Worm (Caenorhabditis elegans): ENCODE data around the gene wht-4.

wht-4 gene

ce11 chrII:3278634-3279033 lies at the start of gene wht-4:
Gene wht-4, plus strand, starts transcription at chrII:3278934.
- no peak for TF ChIP-seq unc-62 (GFP tag; optimal IDR thresholded peaks at IDR 0.05)

- TF ChIP-seq unc-62 (GFP tag; optimal IDR thresholded peaks at IDR 0.05): no peak
Observed at ce11 chrII:3230422-3230821, 48.3 kb upstream of the wht-4 start, which contains the start of gene srh-297. Gene srh-297, minus strand, starts transcription at chrII:3230522.

ce11 chrII:3234725-3235124 lies 44.0 kb upstream of the wht-4 start, which contains the start of gene C17F4.8:
Gene C17F4.8, minus strand, starts transcription at chrII:3234825.
- TF ChIP-seq unc-62 (GFP tag; optimal IDR thresholded peaks at IDR 0.05): no peak

- no peak for TF ChIP-seq unc-62 (GFP tag; optimal IDR thresholded peaks at IDR 0.05)
Observed at ce11 chrII:3237038-3237521, 41.7 kb upstream of the wht-4 start, which contains the start of the genes srz-67 and C17F4.11. Gene srz-67, minus strand, starts transcription at chrII:3237138. Gene C17F4.11, plus strand, starts transcription at chrII:3237471.

- TF ChIP-seq unc-62 (GFP tag; optimal IDR thresholded peaks at IDR 0.05): no peak
Observed at ce11 chrII:3240207-3240606, 38.5 kb upstream of the wht-4 start, which contains the start of gene C17F4.3. Gene C17F4.3, plus strand, starts transcription at chrII:3240507.

- no peak for TF ChIP-seq unc-62 (GFP tag; optimal IDR thresholded peaks at IDR 0.05)
Observed at ce11 chrII:3241842-3242241, 36.9 kb upstream of the wht-4 start.

DNA sequence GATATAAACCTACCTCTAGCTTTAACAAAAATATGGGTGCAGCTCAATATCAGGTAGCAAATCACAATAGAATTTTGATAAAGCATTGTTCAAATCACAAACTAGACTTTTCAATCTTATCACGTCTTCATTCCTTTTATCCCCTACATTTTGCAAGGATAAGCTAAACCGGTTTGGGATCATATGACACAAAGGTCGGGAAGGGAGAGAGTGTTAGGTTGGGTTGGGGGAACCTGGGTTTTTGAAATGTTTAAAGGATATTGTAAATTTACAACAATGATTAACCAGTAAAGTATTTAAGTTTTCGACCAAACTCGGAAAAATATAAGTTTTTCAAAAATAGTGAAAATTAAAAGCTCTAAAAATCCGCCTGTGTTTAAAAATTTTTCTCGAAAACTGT lies 34.7 kb upstream of the wht-4 start, which contains the start of gene C17F4.12:
Gene C17F4.12, minus strand, starts transcription at position 101 of the 400 bp plus-strand sequence.
- no peak for TF ChIP-seq unc-62 (GFP tag; optimal IDR thresholded peaks at IDR 0.05)

DNA sequence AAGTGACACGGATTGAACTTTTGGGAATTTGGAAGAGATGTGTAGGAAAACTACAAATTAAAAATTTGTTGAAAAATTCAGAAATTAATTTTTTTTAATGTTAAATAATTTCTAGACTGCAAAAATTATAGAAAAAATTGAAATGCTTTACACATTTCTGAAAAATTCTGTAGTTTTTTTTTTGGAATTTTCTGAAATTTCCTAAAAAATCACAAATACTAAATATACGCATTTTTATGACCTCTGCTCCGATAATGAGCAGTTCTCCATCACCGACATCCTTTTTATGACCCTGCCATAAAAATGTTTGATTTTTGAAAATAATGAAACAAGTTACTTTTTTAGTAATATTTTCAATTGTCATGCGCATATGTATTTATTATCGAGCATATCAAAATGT lies 34.0 kb upstream of the wht-4 start:
- no peak for TF ChIP-seq unc-62 (GFP tag; optimal IDR thresholded peaks at IDR 0.05)

ce11 chrII:3245836-3246235 lies 32.9 kb upstream of the wht-4 start, which contains the start of gene C17F4.7:
Gene C17F4.7, minus strand, starts transcription at chrII:3246015.
- no peak for TF ChIP-seq unc-62 (GFP tag; optimal IDR thresholded peaks at IDR 0.05)

DNA sequence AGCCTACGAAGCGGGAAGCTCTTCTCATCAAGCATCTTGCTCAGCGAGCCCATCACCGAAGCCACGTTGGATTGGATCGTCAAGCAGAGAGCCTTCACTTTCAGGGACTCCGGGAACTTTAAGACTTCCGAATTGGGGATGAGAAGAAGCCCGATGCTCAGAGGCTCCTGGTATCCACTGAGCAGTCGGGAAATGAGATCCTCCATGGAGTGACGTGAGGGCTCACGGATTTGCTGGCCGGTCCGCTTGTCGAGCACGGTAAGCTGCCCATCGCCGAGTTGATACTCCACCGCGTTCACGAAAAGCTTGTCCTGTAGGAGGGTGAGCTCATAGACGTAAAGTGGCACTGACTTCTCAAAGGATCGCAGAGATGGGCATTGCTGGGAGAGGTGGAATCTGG lies 31.2 kb upstream of the wht-4 start:
- no peak for TF ChIP-seq unc-62 (GFP tag; optimal IDR thresholded peaks at IDR 0.05)

ce11 chrII:3248043-3248718 lies 30.6 kb upstream of the wht-4 start, which contains the start of the genes fbxc-50 and C17F4.2:
Gene fbxc-50, minus strand, starts transcription at chrII:3248123.
Gene C17F4.2, plus strand, starts transcription at chrII:3248668.
- TF ChIP-seq unc-62 (GFP tag; optimal IDR thresholded peaks at IDR 0.05): no peak

DNA sequence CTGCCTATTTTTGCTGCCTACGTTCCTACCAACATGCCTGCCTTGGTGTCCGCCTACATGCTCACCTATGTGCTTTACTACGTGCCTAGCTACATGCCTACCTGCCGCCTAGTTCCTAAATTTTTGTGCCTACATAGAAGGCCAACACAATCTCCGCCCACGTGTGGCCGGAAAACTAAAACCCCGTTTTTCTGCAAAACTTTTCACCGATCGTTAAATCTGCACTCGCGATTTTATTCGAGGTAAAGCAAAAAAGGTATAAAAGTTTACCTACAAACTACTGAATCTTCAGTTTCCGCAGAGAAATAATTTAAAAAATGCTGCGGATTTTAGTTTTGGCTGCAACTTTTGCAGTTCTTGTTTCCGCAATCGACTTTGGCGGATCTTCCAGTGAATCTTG lies 29.3 kb upstream of the wht-4 start, which contains the start of gene clec-124:
Gene clec-124, plus strand, starts transcription at position 301 of the 400 bp plus-strand sequence.
- no peak for TF ChIP-seq unc-62 (GFP tag; optimal IDR thresholded peaks at IDR 0.05)

- no peak for TF ChIP-seq unc-62 (GFP tag; optimal IDR thresholded peaks at IDR 0.05)
Observed at ce11 chrII:3250195-3250594, 28.5 kb upstream of the wht-4 start.

ce11 chrII:3251782-3252181 lies 27.0 kb upstream of the wht-4 start:
- TF ChIP-seq unc-62 (GFP tag; optimal IDR thresholded peaks at IDR 0.05): no peak

DNA sequence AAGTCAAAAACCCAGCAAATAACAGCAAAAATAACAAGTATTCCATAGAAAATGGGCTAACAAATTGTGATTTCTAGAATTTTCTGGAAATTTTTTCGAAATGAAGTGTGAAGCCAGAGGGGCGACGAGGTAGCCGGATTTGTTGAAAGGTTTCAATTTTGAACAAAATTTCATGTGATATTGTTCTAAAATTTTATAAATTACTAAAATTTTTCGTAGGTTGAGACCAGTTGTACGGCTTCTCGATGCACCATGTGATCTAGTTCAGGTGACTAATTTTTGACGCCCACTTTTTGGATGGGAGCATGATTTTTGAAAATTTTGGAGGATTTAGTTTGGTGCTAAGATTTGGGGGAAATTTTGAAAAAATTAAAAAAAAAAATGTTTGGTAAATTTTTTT lies 19.5 kb upstream of the wht-4 start, which contains the start of gene gcy-19:
Gene gcy-19, minus strand, starts transcription at position 101 of the 400 bp plus-strand sequence.
- TF ChIP-seq unc-62 (GFP tag; optimal IDR thresholded peaks at IDR 0.05): no peak

- no peak for TF ChIP-seq unc-62 (GFP tag; optimal IDR thresholded peaks at IDR 0.05)
Observed at ce11 chrII:3262504-3262903, 16.2 kb upstream of the wht-4 start, which contains the start of gene F02E11.2. Gene F02E11.2, plus strand, starts transcription at chrII:3262804.

DNA sequence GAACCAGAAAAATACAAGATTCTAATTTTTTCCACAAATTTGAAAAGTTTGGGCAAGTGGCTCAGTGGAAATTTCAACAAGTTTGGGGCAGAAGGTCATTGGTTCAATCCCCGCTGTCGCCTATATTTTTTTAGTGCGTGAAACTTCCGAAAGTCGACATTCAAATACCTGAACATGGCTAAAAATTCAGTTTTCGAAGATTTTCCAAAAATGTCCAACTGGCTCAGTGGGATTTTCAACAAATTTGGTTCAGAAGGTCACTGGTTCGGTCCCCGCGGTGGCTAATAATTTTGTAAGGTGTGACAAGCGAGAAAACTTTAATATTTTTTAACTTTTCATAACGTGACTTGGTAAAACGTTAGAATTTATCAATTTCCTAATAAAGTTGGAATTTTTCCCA lies 14.0 kb upstream of the wht-4 start:
- TF ChIP-seq unc-62 (GFP tag; optimal IDR thresholded peaks at IDR 0.05): no peak

All from whole organism, dauer.